Worm (Caenorhabditis elegans): Measurements from ENCODE around the gene nfyc-1.

DNA sequence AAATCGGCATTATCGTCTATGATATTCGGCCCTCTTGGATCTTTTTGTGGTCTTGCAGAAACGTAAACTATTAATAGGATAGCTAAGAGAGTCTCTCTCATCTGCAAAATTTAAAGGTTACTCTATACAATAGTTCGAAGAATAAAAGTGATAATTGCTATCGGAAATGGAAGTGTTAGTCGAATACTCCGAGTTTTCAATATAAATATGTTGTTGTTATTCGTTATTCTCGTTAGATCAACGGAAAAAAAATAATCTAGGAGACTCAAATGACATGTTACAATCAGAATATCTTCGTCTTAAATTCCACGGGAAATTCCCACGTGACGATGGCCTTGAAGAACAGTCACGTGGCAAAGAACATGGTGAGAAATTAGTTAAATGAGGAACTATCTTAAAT lies 11.5 kb downstream of the nfyc-1 start, which contains the start of gene tre-5:
- TF ChIP-seq hmbx-1 (tag; optimal IDR thresholded peaks at IDR 0.05) (no peak), tra-4 (tag; optimal IDR thresholded peaks at IDR 0.05) (no peak), ama-1 (optimal IDR thresholded peaks at IDR 0.05) (no peak), flt-1 (GFP tag; IDR thresholded peaks at IDR 0.05) (no peak), F13C5.2 (tag; optimal IDR thresholded peaks at IDR 0.05) (no peak), tbx-11 (GFP tag; IDR thresholded peaks at IDR 0.05) (no peak), ceh-13 (GFP tag; optimal IDR thresholded peaks at IDR 0.05) (no peak), sea-1 (GFP tag; conservative IDR thresholded peaks at IDR 0.05) (no peak)
